Worm (Caenorhabditis elegans) whole organism, young adult: ENCODE results near the gene T01E8.1.

ENCODE experiments used
- B0336.3 ChIP-seq: fragments of 200-800 bp; sonication (Bioruptor generic); IDR thresholded peaks from 2 replicates; pipeline ENCODE4 v1.3.6; 2022; ENCODE audit warnings: missing genetic modification characterization, missing compliant biosample characterization
- D2030.7 ChIP-seq: fragments of 200-800 bp; sonication (Bioruptor generic); IDR thresholded peaks from 2 replicates; pipeline ENCODE4 v1.3.6; 2022; ENCODE audit warnings: missing genetic modification reagents, missing genetic modification characterization, missing compliant biosample characterization
- F33H1.4 ChIP-seq: fragments of 200-800 bp; sonication (Bioruptor generic); IDR thresholded peaks from 2 replicates; pipeline ENCODE4 v1.3.6; 2022; ENCODE audit warnings: missing genetic modification reagents, missing genetic modification characterization, missing compliant biosample characterization
- F39B2.1 ChIP-seq: fragments of 200-800 bp; sonication (Bioruptor generic); IDR thresholded peaks from 2 replicates; pipeline ENCODE4 v1.3.6; 2022; ENCODE audit warnings: missing genetic modification reagents, missing genetic modification characterization, missing compliant biosample characterization
- F49E8.2 ChIP-seq: sonication (generic microtip); optimal IDR thresholded peaks from 3 replicates; lab custom pipeline; 2017; ENCODE audit warnings: missing genetic modification characterization, mild to moderate bottlenecking, missing compliant biosample characterization, antibody characterized with exemption, moderate library complexity; ENCODE audit not compliant: insufficient read depth
- F52B5.7 ChIP-seq: sonication (generic microtip); optimal IDR thresholded peaks from 2 replicates; lab custom pipeline; 2016; ENCODE audit warnings: mild to moderate bottlenecking, missing genetic modification characterization, missing compliant biosample characterization
- F55B11.4 ChIP-seq: sonication (generic microtip); optimal IDR thresholded peaks from 2 replicates; lab custom pipeline; 2016; ENCODE audit warnings: missing compliant biosample characterization, missing genetic modification characterization, borderline replicate concordance; ENCODE audit not compliant: insufficient read depth
- F57A8.1 ChIP-seq: fragments of 200-800 bp; sonication (Bioruptor generic); optimal IDR thresholded peaks from 2 replicates; lab custom pipeline; 2018; ENCODE audit warnings: mild to moderate bottlenecking, missing genetic modification characterization, moderate library complexity, missing compliant biosample characterization
- Y53G8AR.9 ChIP-seq: fragments of 200-800 bp; sonication (Bioruptor generic); conservative IDR thresholded peaks from 2 replicates; pipeline ENCODE4 v1.3.6; 2022; ENCODE audit warnings: missing genetic modification reagents, missing genetic modification characterization, missing compliant biosample characterization
- Y56A3A.18 ChIP-seq: fragments of 200-800 bp; sonication (Bioruptor generic); IDR thresholded peaks from 2 replicates; pipeline ENCODE4 v1.3.6; 2022; ENCODE audit warnings: missing genetic modification reagents, missing genetic modification characterization, missing compliant biosample characterization
- ZK185.1 ChIP-seq: sonication (generic microtip); optimal IDR thresholded peaks from 2 replicates; lab custom pipeline; 2016; ENCODE audit warnings: mild to moderate bottlenecking, missing genetic modification characterization, missing compliant biosample characterization; ENCODE audit not compliant: poor library complexity, severe bottlenecking
- cebp-1 ChIP-seq, 2 experiments: fragments of 200-800 bp in 1 of 2; sonication (Bioruptor generic) in 1 of 2; sonication (generic microtip) in 1 of 2; IDR thresholded peaks in 1 of 2; optimal IDR thresholded peaks in 1 of 2; 2 replicates each; pipeline versions ENCODE4 v1.3.6 to Lab custom; 2017 to 2022; ENCODE audit warnings: missing compliant biosample characterization in 2 of 2, missing genetic modification characterization in 2 of 2, mild to moderate bottlenecking in 1 of 2, missing genetic modification reagents in 1 of 2, moderate library complexity in 1 of 2
- ceh-100 ChIP-seq: fragments of 200-800 bp; sonication (Bioruptor generic); IDR thresholded peaks from 2 replicates; pipeline ENCODE4 v1.3.6; 2022; ENCODE audit warnings: missing genetic modification reagents, missing genetic modification characterization, missing compliant biosample characterization
- ceh-27 ChIP-seq: fragments of 200-800 bp; sonication (Bioruptor generic); optimal IDR thresholded peaks from 2 replicates; lab custom pipeline; 2018; ENCODE audit warnings: mild to moderate bottlenecking, missing genetic modification characterization, moderate library complexity, missing compliant biosample characterization
- ceh-40 ChIP-seq: fragments of 200-800 bp; sonication (Bioruptor generic); IDR thresholded peaks from 2 replicates; pipeline ENCODE4 v1.3.6; 2022; ENCODE audit warnings: missing genetic modification characterization, missing compliant biosample characterization
- dpff-1 ChIP-seq: sonication (generic microtip); optimal IDR thresholded peaks from 2 replicates; lab custom pipeline; 2017; ENCODE audit warnings: mild to moderate bottlenecking, missing genetic modification characterization, missing compliant biosample characterization
- dpl-1 ChIP-seq: fragments of 150-350 bp; optimal IDR thresholded peaks from 2 replicates; lab custom pipeline; 2014; ENCODE audit warnings: missing biosample characterization, missing genetic modification reagents, missing genetic modification characterization
- efl-1 ChIP-seq: fragments of 150-350 bp; optimal IDR thresholded peaks from 2 replicates; lab custom pipeline; 2014; ENCODE audit warnings: missing biosample characterization, missing genetic modification reagents, missing genetic modification characterization
- egl-18 ChIP-seq: fragments of 200-800 bp; sonication (Bioruptor generic); IDR thresholded peaks from 2 replicates; pipeline ENCODE4 v1.3.6; 2022; ENCODE audit warnings: missing genetic modification reagents, missing genetic modification characterization, missing compliant biosample characterization
- egrh-3 ChIP-seq: fragments of 200-800 bp; sonication (Bioruptor generic); IDR thresholded peaks from 2 replicates; pipeline ENCODE4 v1.3.6; 2022; ENCODE audit warnings: missing genetic modification reagents, missing genetic modification characterization, missing compliant biosample characterization
- ekl-4 ChIP-seq: fragments of 200-800 bp; sonication (Bioruptor generic); IDR thresholded peaks from 2 replicates; pipeline ENCODE4 v1.3.6; 2022; ENCODE audit warnings: missing genetic modification reagents, missing genetic modification characterization, missing compliant biosample characterization
- hmg-1.2 ChIP-seq: fragments of 200-800 bp; sonication (Bioruptor generic); IDR thresholded peaks from 2 replicates; pipeline ENCODE4 v1.3.6; 2022; ENCODE audit warnings: missing genetic modification reagents, missing genetic modification characterization, missing compliant biosample characterization
- let-607 ChIP-seq, 2 experiments: fragments of 200-800 bp in 1 of 2; sonication (Bioruptor generic) in 1 of 2; sonication (generic microtip) in 1 of 2; optimal IDR thresholded peaks; 2 replicates each; lab custom pipeline; 2016 to 2018; ENCODE audit warnings: mild to moderate bottlenecking in 2 of 2, missing compliant biosample characterization in 2 of 2, missing genetic modification characterization in 2 of 2, moderate library complexity in 2 of 2, missing genotype in 1 of 2
- lin-54 ChIP-seq: fragments of 200-800 bp; sonication (Bioruptor generic); optimal IDR thresholded peaks from 2 replicates; lab custom pipeline; 2018; ENCODE audit warnings: mild to moderate bottlenecking, missing genetic modification characterization, missing compliant biosample characterization
- lsl-1 ChIP-seq: fragments of 200-800 bp; sonication (Bioruptor generic); optimal IDR thresholded peaks from 2 replicates; lab custom pipeline; 2018; ENCODE audit warnings: mild to moderate bottlenecking, missing genetic modification characterization, moderate library complexity, missing compliant biosample characterization
- lsy-27 ChIP-seq: sonication (generic microtip); optimal IDR thresholded peaks from 2 replicates; lab custom pipeline; 2017; ENCODE audit warnings: missing genetic modification characterization, mild to moderate bottlenecking, missing compliant biosample characterization, antibody characterized with exemption, missing genotype, borderline replicate concordance; ENCODE audit not compliant: insufficient read depth
- madf-10 ChIP-seq: sonication (generic microtip); optimal IDR thresholded peaks from 2 replicates; lab custom pipeline; 2016; ENCODE audit warnings: mild to moderate bottlenecking, missing genetic modification characterization, missing compliant biosample characterization
- madf-3 ChIP-seq: fragments of 200-800 bp; sonication (Bioruptor generic); IDR thresholded peaks from 2 replicates; pipeline ENCODE4 v1.3.6; 2022; ENCODE audit warnings: missing genetic modification reagents, missing genetic modification characterization, missing compliant biosample characterization
- madf-6 ChIP-seq: fragments of 200-800 bp; sonication (Bioruptor generic); IDR thresholded peaks from 2 replicates; pipeline ENCODE4 v1.3.6; 2022; ENCODE audit warnings: missing genetic modification reagents, missing genetic modification characterization, missing compliant biosample characterization
- nfya-2 ChIP-seq: fragments of 200-800 bp; sonication (Bioruptor generic); IDR thresholded peaks from 2 replicates; pipeline ENCODE4 v1.3.6; 2022; ENCODE audit warnings: missing genetic modification reagents, missing genetic modification characterization, missing compliant biosample characterization
- nhr-120 ChIP-seq: fragments of 200-800 bp; sonication (Bioruptor generic); IDR thresholded peaks from 2 replicates; pipeline ENCODE4 v1.3.6; 2022; ENCODE audit warnings: missing genetic modification characterization, missing compliant biosample characterization
- pbrm-1 ChIP-seq: fragments of 200-800 bp; sonication (Bioruptor generic); IDR thresholded peaks from 2 replicates; pipeline ENCODE4 v1.3.6; 2022; ENCODE audit warnings: missing genetic modification reagents, missing genetic modification characterization, missing compliant biosample characterization
- pha-4 ChIP-seq: fragments of 150-350 bp; sonication (generic microtip); optimal IDR thresholded peaks from 2 replicates; lab custom pipeline; 2014; ENCODE audit warnings: missing biosample characterization, missing genetic modification reagents, missing genetic modification characterization
- rcor-1 ChIP-seq: fragments of 200-800 bp; sonication (Bioruptor generic); IDR thresholded peaks from 2 replicates; pipeline ENCODE4 v1.3.6; 2022; ENCODE audit warnings: missing genetic modification reagents, missing genetic modification characterization, missing compliant biosample characterization
- snpc-1.3 ChIP-seq: sonication (generic microtip); optimal IDR thresholded peaks from 2 replicates; lab custom pipeline; 2017; ENCODE audit warnings: missing genetic modification characterization, mild to moderate bottlenecking, missing compliant biosample characterization, antibody characterized with exemption, moderate library complexity, missing genotype, missing genetic modification reagents; ENCODE audit not compliant: insufficient read depth
- snpc-4 ChIP-seq, 5 experiments: fragments of 150-350 bp in 1 of 5; sonication (generic microtip) in 4 of 5; optimal IDR thresholded peaks; 2 replicates each; lab custom pipeline; 2014 to 2018; ENCODE audit warnings: missing genetic modification characterization in 5 of 5, missing biosample characterization in 3 of 5, antibody characterized with exemption in 2 of 5, mild to moderate bottlenecking in 2 of 5, missing compliant biosample characterization in 2 of 5, missing genotype in 2 of 5, moderate library complexity in 2 of 5, missing genetic modification reagents in 1 of 5
- sptf-2 ChIP-seq: fragments of 200-800 bp; sonication (Bioruptor generic); optimal IDR thresholded peaks from 2 replicates; lab custom pipeline; 2018; ENCODE audit warnings: mild to moderate bottlenecking, missing genetic modification characterization, missing compliant biosample characterization
- tlf-1 ChIP-seq: fragments of 200-800 bp; sonication (Bioruptor generic); optimal IDR thresholded peaks from 2 replicates; lab custom pipeline; 2018; ENCODE audit warnings: mild to moderate bottlenecking, missing genetic modification characterization, missing compliant biosample characterization
- unc-130 ChIP-seq: sonication (generic microtip); optimal IDR thresholded peaks from 2 replicates; lab custom pipeline; 2016; ENCODE audit warnings: missing genetic modification reagents, missing genetic modification characterization, missing compliant biosample characterization
- ztf-22 ChIP-seq: fragments of 200-800 bp; sonication (Bioruptor generic); optimal IDR thresholded peaks from 2 replicates; lab custom pipeline; 2018; ENCODE audit warnings: mild to moderate bottlenecking, missing genetic modification characterization, moderate library complexity, missing compliant biosample characterization

Gene T01E8.1

ce11 chrII:10170837-10171318 is 35.6 kb upstream of the T01E8.1 start, which contains the start of gene gpd-4 (continued):
- TF ChIP-seq Y56A3A.18 (GFP tag; lab: Robert Waterston, UW) (no peak), F33H1.4 (GFP tag; lab: Robert Waterston, UW) (peak; percentile 82), F52B5.7 (tag; lab: Kevin White, UChicago) (no peak), sptf-2 (no peak), snpc-4 (GFP tag; optimal IDR thresholded peaks at IDR 0.05; lab: Kevin White, UChicago) (no peak), snpc-4 (tag; optimal IDR thresholded peaks at IDR 0.05; lab: Kevin White, UChicago) (peak in 1 of 4 experiments; percentile 30), dpff-1 (tag; lab: Kevin White, UChicago) (no peak), Y53G8AR.9 (GFP tag; lab: Robert Waterston, UW) (no peak), dpl-1 (GFP tag; lab: Kevin White, UChicago) (peak; percentile 31), F39B2.1 (no peak), lsy-27 (tag; lab: Kevin White, UChicago) (no peak)

- no peak for TF ChIP-seq pha-4 (tag; lab: Kevin White, UChicago)
- no peak for TF ChIP-seq let-607 (tag; optimal IDR thresholded peaks at IDR 0.05; lab: Kevin White, UChicago)
- TF ChIP-seq madf-6: peak; percentile 52; the same call in 1 of the 2 replicates
- TF ChIP-seq pbrm-1 (GFP tag; lab: Robert Waterston, UW): no peak
- TF ChIP-seq F33H1.4 (GFP tag; lab: Robert Waterston, UW): 0 out of 2 replicates have a peak, but pooled peaks have one; percentile 22
- TF ChIP-seq F49E8.2 (tag; lab: Kevin White, UChicago): peak; percentile 25
- TF ChIP-seq efl-1 (GFP tag; lab: Kevin White, UChicago): peak; percentile 23
- 0 out of 2 replicates have a peak, but pooled peaks have one; percentile 24 for TF ChIP-seq ceh-100
- TF ChIP-seq nfya-2 (GFP tag; lab: Robert Waterston, UW): no peak
- TF ChIP-seq madf-3 (GFP tag; lab: Robert Waterston, UW): peak; percentile 90
- peak; percentile 0 for TF ChIP-seq lin-54 (GFP tag; lab: Kevin White, UChicago)
- TF ChIP-seq D2030.7: peak; percentile 39; the same call in 1 of the 2 replicates
- peak; percentile 4 for TF ChIP-seq lsl-1 (GFP tag; lab: Kevin White, UChicago)
These were observed 34.0 kb upstream of the T01E8.1 start, which contains the start of gene wbp-11 for ce11 chrII:10172436-10172973. TSS of gene wbp-11 (plus strand) at chrII:10172923.

DNA sequence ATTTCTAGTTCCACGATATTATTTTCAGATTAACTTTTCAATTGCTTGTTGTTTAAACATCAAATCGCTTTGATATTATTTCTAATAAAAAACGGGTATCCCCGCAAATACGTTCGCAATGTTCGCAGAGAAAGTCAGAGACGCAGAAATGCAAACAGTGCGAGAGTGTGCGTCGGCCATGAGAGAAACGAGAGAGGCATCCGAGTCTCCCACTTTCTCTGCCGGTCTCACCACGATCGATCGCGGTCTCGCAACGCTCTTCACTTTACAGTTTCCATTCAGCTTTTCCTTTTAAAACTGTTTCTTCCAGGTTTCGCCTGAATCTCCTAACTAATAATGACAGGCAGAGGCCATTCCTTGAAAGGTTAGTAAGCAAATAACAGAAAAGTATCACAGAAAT is 32.2 kb upstream of the T01E8.1 start, which contains the start of gene F33H1.4:
F33H1.4 (plus strand) TSS at position 311 of the 400 bp plus-strand sequence.
- TF ChIP-seq tlf-1 (GFP tag; lab: Kevin White, UChicago) (peak; percentile 4), hmg-1.2 (GFP tag; lab: Robert Waterston, UW) (peak; percentile 97), nhr-120 (GFP tag; lab: Robert Waterston, UW) (no peak), madf-10 (tag; lab: Kevin White, UChicago) (peak; percentile 6), ceh-100 (peak; percentile 12; the same call in 1 of the 2 replicates), cebp-1 (GFP tag; IDR thresholded peaks at IDR 0.05; lab: Robert Waterston, UW) (no peak), cebp-1 (tag; optimal IDR thresholded peaks at IDR 0.05; lab: Kevin White, UChicago) (peak; percentile 79), F57A8.1 (no peak), rcor-1 (GFP tag; lab: Robert Waterston, UW) (peak; percentile 44; the same call in 1 of the 2 replicates), egrh-3 (0 out of 2 replicates have a peak, but pooled peaks have one; percentile 10), lin-54 (GFP tag; lab: Kevin White, UChicago) (peak; percentile 45), egl-18 (GFP tag; lab: Robert Waterston, UW) (no peak), ekl-4 (GFP tag; lab: Robert Waterston, UW) (peak; percentile 62; the same call in 1 of the 2 replicates), snpc-1.3 (no peak), lsl-1 (GFP tag; lab: Kevin White, UChicago) (peak; percentile 33), madf-3 (GFP tag; lab: Robert Waterston, UW) (peak; percentile 91), D2030.7 (peak; percentile 57), ZK185.1 (tag; lab: Kevin White, UChicago) (peak; percentile 50), unc-130 (peak; percentile 31), ceh-27 (GFP tag; lab: Kevin White, UChicago) (peak; percentile 63), F49E8.2 (tag; lab: Kevin White, UChicago) (peak; percentile 60), ceh-40 (GFP tag; lab: Robert Waterston, UW) (no peak), B0336.3 (GFP tag; lab: Robert Waterston, UW) (0 out of 2 replicates have a peak, but pooled peaks have one; percentile 48), F33H1.4 (GFP tag; lab: Robert Waterston, UW) (peak; percentile 80), F55B11.4 (tag; lab: Kevin White, UChicago) (no peak), ztf-22 (GFP tag; lab: Kevin White, UChicago) (no peak)
